Worm (Caenorhabditis elegans) whole organism, late embryonic: ENCODE measurements around the gene fbxa-75.

Source experiments
- ama-1 ChIP-seq: fragments of 150-350 bp; optimal IDR thresholded peaks from 2 replicates; lab custom pipeline; 2014
- dmd-4 ChIP-seq: sonication (generic microtip); optimal IDR thresholded peaks from 2 replicates; lab custom pipeline; 2016; ENCODE audit warnings: borderline replicate concordance, missing genetic modification characterization, missing compliant biosample characterization
- elt-2 ChIP-seq: sonication (generic microtip); optimal IDR thresholded peaks from 2 replicates; lab custom pipeline; 2016; ENCODE audit warnings: missing genetic modification reagents, missing genetic modification characterization, missing compliant biosample characterization
- elt-4 ChIP-seq: sonication (generic microtip); optimal IDR thresholded peaks from 2 replicates; lab custom pipeline; 2016; ENCODE audit warnings: missing genetic modification characterization, missing compliant biosample characterization
- lim-6 ChIP-seq: sonication (generic microtip); optimal IDR thresholded peaks from 2 replicates; lab custom pipeline; 2016; ENCODE audit warnings: missing genetic modification characterization, missing compliant biosample characterization
- nhr-11 ChIP-seq: fragments of 150-350 bp; optimal IDR thresholded peaks from 2 replicates; lab custom pipeline; 2014; ENCODE audit warnings: missing biosample characterization, missing genetic modification characterization
- pha-4 ChIP-seq: fragments of 150-350 bp; optimal IDR thresholded peaks from 2 replicates; lab custom pipeline; 2018; ENCODE audit warnings: missing biosample characterization, missing genetic modification reagents, missing genetic modification characterization
- pqm-1 ChIP-seq: sonication (generic microtip); optimal IDR thresholded peaks from 2 replicates; lab custom pipeline; 2016; ENCODE audit warnings: missing genetic modification characterization, missing compliant biosample characterization
- sdc-2 ChIP-seq: sonication (generic microtip); optimal IDR thresholded peaks from 2 replicates; lab custom pipeline; 2016; ENCODE audit warnings: missing genotype, missing genetic modification characterization, missing compliant biosample characterization

DNA sequence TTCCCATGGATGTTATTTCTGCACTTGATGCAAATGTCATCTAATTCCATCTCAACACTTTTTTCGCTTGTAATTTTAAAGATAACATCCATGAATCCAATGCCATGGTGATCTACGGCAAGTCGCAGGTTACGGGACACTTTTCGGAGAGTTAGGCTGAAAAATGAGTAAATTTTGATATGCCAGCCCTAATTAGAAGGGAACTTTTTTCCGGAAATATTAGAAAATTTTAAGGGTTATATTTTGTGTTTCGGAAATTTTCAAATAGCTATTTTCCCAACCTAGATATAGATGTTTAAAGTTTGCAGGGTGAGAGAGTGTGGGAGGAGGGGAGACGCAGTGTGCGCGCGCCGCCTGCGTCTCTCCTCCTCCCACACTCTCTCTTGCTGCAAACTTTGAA, 3.8 kb downstream of the fbxa-75 start:
- TF ChIP-seq elt-2 (tag; lab: Kevin White, UChicago) (no peak), lim-6 (tag; lab: Kevin White, UChicago) (no peak), nhr-11 (tag; lab: Kevin White, UChicago) (no peak), sdc-2 (no peak), dmd-4 (no peak), elt-4 (tag; lab: Kevin White, UChicago) (no peak), ama-1 (lab: Kevin White, UChicago) (no peak), pha-4 (tag; lab: Kevin White, UChicago) (no peak), pqm-1 (tag; lab: Kevin White, UChicago) (no peak)
